Worm (Caenorhabditis elegans) whole organism, L3 larva: ENCODE measurements around the gene ZC155.4.

ENCODE experiments used
- R02D3.7 ChIP-seq: fragments of 150-350 bp; optimal IDR thresholded peaks from 2 replicates; lab custom pipeline; 2014; ENCODE audit warnings: missing biosample characterization, missing genetic modification characterization
- ZK546.5 ChIP-seq: sonication (generic microtip); optimal IDR thresholded peaks from 2 replicates; lab custom pipeline; 2017; ENCODE audit warnings: missing biosample characterization, missing genetic modification characterization
- aly-2 ChIP-seq: fragments of 150-350 bp; optimal IDR thresholded peaks from 2 replicates; lab custom pipeline; 2014; ENCODE audit warnings: missing biosample characterization, missing genetic modification characterization
- ama-1 ChIP-seq: fragments of 150-350 bp; optimal IDR thresholded peaks from 2 replicates; lab custom pipeline; 2018
- ceh-16 ChIP-seq: sonication (generic microtip); optimal IDR thresholded peaks from 2 replicates; lab custom pipeline; 2017; ENCODE audit warnings: missing biosample characterization, missing genetic modification characterization
- ceh-28 ChIP-seq: fragments of 150-350 bp; optimal IDR thresholded peaks from 2 replicates; lab custom pipeline; 2014; ENCODE audit warnings: missing biosample characterization, missing genetic modification reagents, missing genetic modification characterization
- ceh-82 ChIP-seq: fragments of 150-350 bp; optimal IDR thresholded peaks from 2 replicates; lab custom pipeline; 2014; ENCODE audit warnings: missing biosample characterization, missing genetic modification characterization
- daf-12 ChIP-seq: fragments of 150-350 bp; optimal IDR thresholded peaks from 2 replicates; lab custom pipeline; 2014; ENCODE audit warnings: missing biosample characterization, missing genetic modification reagents, missing genetic modification characterization
- egl-27 ChIP-seq: sonication (generic microtip); optimal IDR thresholded peaks from 4 replicates; lab custom pipeline; 2017; ENCODE audit warnings: missing biosample characterization, missing genetic modification reagents, missing genetic modification characterization
- egl-5 ChIP-seq: fragments of 150-350 bp; optimal IDR thresholded peaks from 2 replicates; lab custom pipeline; 2017; ENCODE audit warnings: missing biosample characterization, missing genetic modification reagents, missing genetic modification characterization, inconsistent platforms
- elt-1 ChIP-seq: fragments of 150-350 bp; optimal IDR thresholded peaks from 2 replicates; lab custom pipeline; 2014; ENCODE audit warnings: missing biosample characterization, missing genetic modification characterization
- elt-2 ChIP-seq: sonication (generic microtip); optimal IDR thresholded peaks from 2 replicates; lab custom pipeline; 2016; ENCODE audit warnings: missing genetic modification reagents, mild to moderate bottlenecking, missing genetic modification characterization, missing compliant biosample characterization
- elt-3 ChIP-seq, 3 experiments: fragments of 150-350 bp in 1 of 3; sonication (generic microtip) in 2 of 3; optimal IDR thresholded peaks; 2 replicates in 2 of 3; 4 replicates in 1 of 3; lab custom pipeline; 2014 to 2017; ENCODE audit warnings: missing biosample characterization in 3 of 3, missing genetic modification characterization in 3 of 3
- eor-1 ChIP-seq, 2 experiments: fragments of 150-350 bp; optimal IDR thresholded peaks; 2 replicates each; lab custom pipeline; 2014 to 2018; ENCODE audit warnings: missing biosample characterization in 2 of 2, missing genetic modification characterization in 2 of 2
- fkh-2 ChIP-seq: fragments of 150-350 bp; optimal IDR thresholded peaks from 2 replicates; lab custom pipeline; 2014; ENCODE audit warnings: missing biosample characterization, missing genetic modification reagents, missing genetic modification characterization
- fos-1 ChIP-seq: fragments of 150-350 bp; optimal IDR thresholded peaks from 2 replicates; lab custom pipeline; 2014; ENCODE audit warnings: missing biosample characterization, missing genetic modification characterization
- hmg-11 ChIP-seq: sonication (generic microtip); optimal IDR thresholded peaks from 2 replicates; lab custom pipeline; 2016; ENCODE audit warnings: missing genetic modification characterization, missing compliant biosample characterization
- lin-15B ChIP-seq: fragments of 150-350 bp; optimal IDR thresholded peaks from 2 replicates; lab custom pipeline; 2014; ENCODE audit warnings: missing biosample characterization, missing genetic modification characterization
- lin-39 ChIP-seq: fragments of 150-350 bp; optimal IDR thresholded peaks from 2 replicates; lab custom pipeline; 2018; ENCODE audit warnings: missing biosample characterization, missing genetic modification reagents, missing genetic modification characterization
- lsy-12 ChIP-seq: sonication (generic microtip); optimal IDR thresholded peaks from 2 replicates; lab custom pipeline; 2016; ENCODE audit warnings: mild to moderate bottlenecking, missing genetic modification characterization, missing compliant biosample characterization
- mdl-1 ChIP-seq: fragments of 150-350 bp; optimal IDR thresholded peaks from 2 replicates; lab custom pipeline; 2014; ENCODE audit warnings: missing biosample characterization, missing genetic modification characterization
- mml-1 ChIP-seq: fragments of 150-350 bp; sonication (generic microtip); optimal IDR thresholded peaks from 3 replicates; lab custom pipeline; 2014; ENCODE audit warnings: missing biosample characterization, missing genetic modification characterization
- nfya-1 ChIP-seq: sonication (generic microtip); optimal IDR thresholded peaks from 2 replicates; lab custom pipeline; 2017; ENCODE audit warnings: missing genetic modification characterization, mild to moderate bottlenecking, missing compliant biosample characterization, antibody characterized with exemption, moderate library complexity; ENCODE audit not compliant: insufficient read depth
- nhr-11 ChIP-seq: fragments of 150-350 bp; optimal IDR thresholded peaks from 2 replicates; lab custom pipeline; 2014; ENCODE audit warnings: missing biosample characterization, missing genetic modification characterization
- nhr-12 ChIP-seq: fragments of 150-350 bp; optimal IDR thresholded peaks from 2 replicates; lab custom pipeline; 2014; ENCODE audit warnings: missing biosample characterization, missing genetic modification characterization
- nhr-23 ChIP-seq: fragments of 150-350 bp; optimal IDR thresholded peaks from 2 replicates; lab custom pipeline; 2014; ENCODE audit warnings: missing biosample characterization, missing genetic modification reagents, missing genetic modification characterization
- nhr-237 ChIP-seq: fragments of 150-350 bp; optimal IDR thresholded peaks from 2 replicates; lab custom pipeline; 2014; ENCODE audit warnings: missing biosample characterization, missing genetic modification characterization
- nhr-25 ChIP-seq: sonication (generic microtip); optimal IDR thresholded peaks from 2 replicates; lab custom pipeline; 2017; ENCODE audit warnings: missing biosample characterization, missing genetic modification characterization
- nhr-28 ChIP-seq: fragments of 150-350 bp; optimal IDR thresholded peaks from 2 replicates; lab custom pipeline; 2014; ENCODE audit warnings: missing biosample characterization, missing genetic modification characterization
- nhr-43 ChIP-seq: sonication (generic microtip); optimal IDR thresholded peaks from 2 replicates; lab custom pipeline; 2016; ENCODE audit warnings: mild to moderate bottlenecking, missing genetic modification characterization, missing compliant biosample characterization; ENCODE audit not compliant: poor library complexity, severe bottlenecking
- nhr-67 ChIP-seq: fragments of 150-350 bp; optimal IDR thresholded peaks from 2 replicates; lab custom pipeline; 2014; ENCODE audit warnings: missing biosample characterization, missing genetic modification characterization
- nhr-76 ChIP-seq: fragments of 150-350 bp; sonication (generic microtip); optimal IDR thresholded peaks from 5 replicates; lab custom pipeline; 2014; ENCODE audit warnings: missing biosample characterization, missing genetic modification characterization
- nhr-77 ChIP-seq: fragments of 150-350 bp; optimal IDR thresholded peaks from 2 replicates; lab custom pipeline; 2014; ENCODE audit warnings: missing biosample characterization, missing genetic modification characterization
- pha-4 ChIP-seq: fragments of 150-350 bp; optimal IDR thresholded peaks from 2 replicates; lab custom pipeline; 2014; ENCODE audit warnings: missing biosample characterization, missing genetic modification reagents, missing genetic modification characterization
- pqm-1 ChIP-seq: fragments of 150-350 bp; optimal IDR thresholded peaks from 2 replicates; lab custom pipeline; 2017; ENCODE audit warnings: missing biosample characterization, missing genetic modification characterization, inconsistent platforms
- sea-2 ChIP-seq: fragments of 150-350 bp; sonication (generic microtip); optimal IDR thresholded peaks from 4 replicates; lab custom pipeline; 2014; ENCODE audit warnings: missing biosample characterization, missing genetic modification reagents, missing genetic modification characterization
- skn-1 ChIP-seq: fragments of 150-350 bp; optimal IDR thresholded peaks from 2 replicates; lab custom pipeline; 2014; ENCODE audit warnings: missing biosample characterization, missing genetic modification characterization
- snpc-4 ChIP-seq: fragments of 150-350 bp; optimal IDR thresholded peaks from 2 replicates; lab custom pipeline; 2014; ENCODE audit warnings: missing biosample characterization, missing genetic modification characterization
- tbx-2 ChIP-seq: sonication (generic microtip); optimal IDR thresholded peaks from 2 replicates; lab custom pipeline; 2016; ENCODE audit warnings: mild to moderate bottlenecking, missing genetic modification characterization, missing compliant biosample characterization
- unc-39 ChIP-seq: sonication (generic microtip); optimal IDR thresholded peaks from 4 replicates; lab custom pipeline; 2017; ENCODE audit warnings: missing biosample characterization, missing genetic modification characterization
- unc-62 ChIP-seq: fragments of 150-350 bp; sonication (generic microtip); optimal IDR thresholded peaks from 4 replicates; lab custom pipeline; 2014; ENCODE audit warnings: missing biosample characterization, missing genetic modification reagents, missing genetic modification characterization
- zag-1 ChIP-seq: fragments of 150-350 bp; optimal IDR thresholded peaks from 2 replicates; lab custom pipeline; 2014; ENCODE audit warnings: missing biosample characterization, missing genetic modification characterization
- ztf-11 ChIP-seq: fragments of 150-350 bp; optimal IDR thresholded peaks from 2 replicates; lab custom pipeline; 2014; ENCODE audit warnings: missing biosample characterization, missing genetic modification characterization
- ztf-4 ChIP-seq: fragments of 150-350 bp; optimal IDR thresholded peaks from 2 replicates; lab custom pipeline; 2014; ENCODE audit warnings: missing biosample characterization, missing genetic modification characterization

ZC155.4 gene

ce11 chrIII:5210269-5210668, 5.0 kb downstream of the ZC155.4 start:
- TF ChIP-seq pha-4 (tag; lab: Kevin White, UChicago), result peak; percentile 15
- TF ChIP-seq fos-1 (tag; lab: Kevin White, UChicago), result no peak

ce11 chrIII:5208992-5209391, 6.3 kb downstream of the ZC155.4 start, which contains the start of gene syx-16:
Gene syx-16 (minus strand): TSS chrIII:5209109.
- TF ChIP-seq nfya-1 (tag; lab: Kevin White, UChicago), result peak; percentile 29
- no peak for TF ChIP-seq ama-1

ce11 chrIII:5206861-5207414, 8.3 kb downstream of the ZC155.4 start, which contains the start of gene morc-1:
Gene morc-1 (minus strand): TSS chrIII:5206911.
- TF ChIP-seq ceh-28 (no peak), pqm-1 (no peak), nhr-76 (tag; lab: Kevin White, UChicago) (no peak), elt-2 (tag; lab: Kevin White, UChicago) (no peak), ztf-4 (tag; lab: Kevin White, UChicago) (no peak), mdl-1 (no peak), unc-62 (no peak), ZK546.5 (tag; lab: Kevin White, UChicago) (no peak), unc-39 (no peak), fkh-2 (tag; lab: Kevin White, UChicago) (no peak), ama-1 (no peak), elt-3 (tag; optimal IDR thresholded peaks at IDR 0.05; lab: Kevin White, UChicago) (no peak), elt-1 (no peak), nhr-25 (no peak)

- TF ChIP-seq nhr-67 (tag; lab: Kevin White, UChicago), result no peak
- TF ChIP-seq snpc-4 (tag; lab: Kevin White, UChicago), result no peak
- no peak for TF ChIP-seq lsy-12 (tag; lab: Kevin White, UChicago)
- TF ChIP-seq nhr-12 (tag; lab: Kevin White, UChicago), result no peak
- TF ChIP-seq unc-39, result no peak
- no peak for TF ChIP-seq egl-27 (tag; lab: Kevin White, UChicago)
- TF ChIP-seq elt-2 (tag; lab: Kevin White, UChicago), result no peak
- no peak for TF ChIP-seq nhr-11 (tag; lab: Kevin White, UChicago)
- TF ChIP-seq egl-5 (tag; lab: Kevin White, UChicago), result no peak
- TF ChIP-seq lin-15B (tag; lab: Kevin White, UChicago), result no peak
- no peak for TF ChIP-seq fos-1 (tag; lab: Kevin White, UChicago)
- TF ChIP-seq nhr-25, result no peak
Observed at ce11 chrIII:5203310-5203709, 12.0 kb downstream of the ZC155.4 start.

DNA sequence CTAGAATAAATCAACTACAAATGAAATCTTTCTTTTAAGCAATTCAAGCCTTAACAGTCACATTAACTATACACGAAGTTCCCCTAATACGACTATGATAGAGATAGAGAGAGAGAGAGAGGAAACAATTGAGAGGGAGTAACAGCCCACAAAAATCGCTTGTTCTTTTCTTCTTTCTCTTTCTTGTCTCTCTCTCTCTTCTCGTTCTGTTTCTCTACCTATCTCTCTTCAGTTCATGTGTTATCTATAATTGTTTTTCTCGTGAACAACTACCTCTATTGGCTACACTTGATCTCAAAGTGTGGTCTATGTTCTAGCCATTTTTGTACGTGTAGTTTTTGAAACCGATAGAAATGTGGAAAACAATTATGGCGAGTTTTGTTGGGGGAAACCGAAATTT, 12.6 kb downstream of the ZC155.4 start:
- TF ChIP-seq zag-1 (tag; lab: Kevin White, UChicago) (no peak), elt-1 (peak; percentile 34), daf-12 (tag; lab: Kevin White, UChicago) (no peak), nhr-237 (tag; lab: Kevin White, UChicago) (no peak), sea-2 (GFP tag; lab: Kevin White, UChicago) (no peak), nhr-25 (peak; percentile 81), nhr-12 (tag; lab: Kevin White, UChicago) (no peak), nhr-77 (tag; lab: Kevin White, UChicago) (no peak), ztf-4 (tag; lab: Kevin White, UChicago) (no peak), hmg-11 (peak; percentile 29), skn-1 (no peak), lin-15B (tag; lab: Kevin White, UChicago) (peak; percentile 12), elt-3 (tag; optimal IDR thresholded peaks at IDR 0.05; lab: Kevin White, UChicago) (peak in 1 of 3 experiments; percentile 20), ZK546.5 (tag; lab: Kevin White, UChicago) (no peak), ceh-82 (tag; lab: Kevin White, UChicago) (no peak), tbx-2 (tag; lab: Kevin White, UChicago) (no peak), pqm-1 (peak; percentile 89), egl-27 (tag; lab: Kevin White, UChicago) (no peak), aly-2 (tag; lab: Kevin White, UChicago) (no peak), mml-1 (tag; lab: Kevin White, UChicago) (no peak), ztf-11 (tag; lab: Kevin White, UChicago) (no peak), nfya-1 (tag; lab: Kevin White, UChicago) (peak; percentile 73), fos-1 (tag; lab: Kevin White, UChicago) (no peak), nhr-28 (tag; lab: Kevin White, UChicago) (no peak), unc-39 (no peak), nhr-23 (tag; lab: Kevin White, UChicago) (peak; percentile 44), nhr-11 (tag; lab: Kevin White, UChicago) (no peak), lin-39 (tag; lab: Kevin White, UChicago) (no peak), R02D3.7 (no peak), nhr-43 (tag; lab: Kevin White, UChicago) (peak; percentile 78), elt-2 (tag; lab: Kevin White, UChicago) (peak; percentile 80), ceh-16 (tag; lab: Kevin White, UChicago) (no peak), mdl-1 (no peak), eor-1 (tag; optimal IDR thresholded peaks at IDR 0.05; lab: Kevin White, UChicago) (no peak), ceh-28 (peak; percentile 60)
